Fruit fly (Drosophila melanogaster): ENCODE measurements around the gene Meics.

Meics gene

dm6 chr3L:14005627-14006287 lies 41.3 kb upstream of the Meics start:
- TF ChIP-seq rgr (GFP tag; optimal IDR thresholded peaks at IDR 0.05): no peak
- no peak for TF ChIP-seq Dfd (GFP tag; optimal IDR thresholded peaks at IDR 0.05)
- TF ChIP-seq ey (GFP tag; optimal IDR thresholded peaks at IDR 0.05): no peak
- no peak for TF ChIP-seq OdsH (GFP tag; optimal IDR thresholded peaks at IDR 0.05)
- TF ChIP-seq N (GFP tag; optimal IDR thresholded peaks at IDR 0.05): no peak
- no peak for TF ChIP-seq HLH106 (tag; optimal IDR thresholded peaks at IDR 0.05)
- TF ChIP-seq GATAd (GFP tag; optimal IDR thresholded peaks at IDR 0.05): no peak
- no peak for TF ChIP-seq Mio (GFP tag; optimal IDR thresholded peaks at IDR 0.05)
- TF ChIP-seq sv (GFP tag; optimal IDR thresholded peaks at IDR 0.05): no peak

DNA sequence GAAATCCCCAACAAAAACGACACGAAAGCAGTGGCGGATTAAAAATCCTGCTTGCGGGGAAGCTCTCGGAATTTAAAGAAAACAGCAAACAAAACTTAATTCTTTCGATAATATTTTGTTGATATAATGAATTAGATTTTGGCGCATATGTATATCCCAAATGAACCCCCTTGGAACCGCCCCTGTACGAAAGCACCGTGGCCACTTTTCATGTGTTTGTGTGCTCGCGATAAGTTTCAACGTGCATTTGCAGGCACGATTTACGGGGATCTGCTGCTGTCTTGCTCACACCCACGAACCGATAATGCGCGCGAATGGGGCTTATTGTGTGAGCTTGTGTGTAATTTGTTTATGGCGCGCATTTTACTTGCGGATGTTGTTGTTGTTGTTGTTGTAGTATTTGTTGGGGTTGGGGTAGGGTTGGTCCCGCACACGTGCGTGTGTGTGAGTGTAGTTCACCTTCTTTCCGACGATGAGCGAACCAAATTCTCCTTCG lies 40.5 kb upstream of the Meics start:
- TF ChIP-seq psq (GFP tag; optimal IDR thresholded peaks at IDR 0.05) (peak; percentile 97), OdsH (GFP tag; optimal IDR thresholded peaks at IDR 0.05) (peak; percentile 99), rgr (GFP tag; optimal IDR thresholded peaks at IDR 0.05) (peak; percentile 99), CG9705 (GFP tag; optimal IDR thresholded peaks at IDR 0.05) (peak; percentile 82), CG32264 (GFP tag; optimal IDR thresholded peaks at IDR 0.05) (peak; percentile 98), Abd-B (GFP tag; optimal IDR thresholded peaks at IDR 0.05) (no peak), Hr78 (GFP tag; optimal IDR thresholded peaks at IDR 0.05) (no peak), h (GFP tag; optimal IDR thresholded peaks at IDR 0.05) (peak; percentile 99), foxo (GFP tag; optimal IDR thresholded peaks at IDR 0.05) (peak; percentile 96 to 99), Sp1 (GFP tag; optimal IDR thresholded peaks at IDR 0.05) (peak; percentile 95), Mio (GFP tag; optimal IDR thresholded peaks at IDR 0.05) (peak; percentile 90), dmrt93B (GFP tag; optimal IDR thresholded peaks at IDR 0.05) (peak; percentile 96), jim (GFP tag; optimal IDR thresholded peaks at IDR 0.05) (peak; percentile 41), ey (GFP tag; optimal IDR thresholded peaks at IDR 0.05) (peak; percentile 99), Vsx2 (GFP tag; optimal IDR thresholded peaks at IDR 0.05; ENCODE audit: partially characterized antibody) (no peak), HLH106 (tag; optimal IDR thresholded peaks at IDR 0.05) (peak; percentile 90), woc (GFP tag; optimal IDR thresholded peaks at IDR 0.05) (peak; percentile 94), usp (GFP tag; optimal IDR thresholded peaks at IDR 0.05) (no peak), dsf (GFP tag; optimal IDR thresholded peaks at IDR 0.05; ENCODE audit: borderline replicate concordance) (peak; percentile 75), sv (GFP tag; optimal IDR thresholded peaks at IDR 0.05) (peak; percentile 95), Hr83 (GFP tag; optimal IDR thresholded peaks at IDR 0.05; ENCODE audit: poor library complexity, severe bottlenecking) (peak; percentile 89), Rel (GFP tag; optimal IDR thresholded peaks at IDR 0.05) (peak; percentile 91), Rel (tag; optimal IDR thresholded peaks at IDR 0.05) (peak; percentile 95), br (GFP tag; optimal IDR thresholded peaks at IDR 0.05) (peak; percentile 99), fru (GFP tag; optimal IDR thresholded peaks at IDR 0.05) (peak; percentile 99), CrebA (GFP tag; optimal IDR thresholded peaks at IDR 0.05; ENCODE audit: borderline replicate concordance) (no peak)

dm6 chr3L:14004041-14004407 lies 39.5 kb upstream of the Meics start:
- TF ChIP-seq Abd-B (GFP tag; optimal IDR thresholded peaks at IDR 0.05) (no peak), Myc (optimal IDR thresholded peaks at IDR 0.05) (no peak), woc (GFP tag; optimal IDR thresholded peaks at IDR 0.05) (no peak), ey (GFP tag; optimal IDR thresholded peaks at IDR 0.05) (no peak), Hr78 (GFP tag; optimal IDR thresholded peaks at IDR 0.05) (no peak), tai (GFP tag; optimal IDR thresholded peaks at IDR 0.05) (no peak), GATAd (GFP tag; optimal IDR thresholded peaks at IDR 0.05) (no peak), pan (optimal IDR thresholded peaks at IDR 0.05) (no peak), dl (GFP tag; optimal IDR thresholded peaks at IDR 0.05; ENCODE audit: insufficient read depth in 1 of 2, partially characterized antibody in 2 of 2) (no peak), dmrt93B (GFP tag; optimal IDR thresholded peaks at IDR 0.05) (peak; percentile 7), fru (GFP tag; optimal IDR thresholded peaks at IDR 0.05) (peak; percentile 21), HLH106 (tag; optimal IDR thresholded peaks at IDR 0.05) (peak; percentile 15), sv (GFP tag; optimal IDR thresholded peaks at IDR 0.05) (no peak), Rel (GFP tag; optimal IDR thresholded peaks at IDR 0.05) (no peak), Rel (tag; optimal IDR thresholded peaks at IDR 0.05) (peak; percentile 54), Dif (GFP tag; optimal IDR thresholded peaks at IDR 0.05; ENCODE audit: partially characterized antibody) (peak; percentile 59), N (GFP tag; optimal IDR thresholded peaks at IDR 0.05) (no peak), brk (GFP tag; optimal IDR thresholded peaks at IDR 0.05) (peak; percentile 7), rgr (GFP tag; optimal IDR thresholded peaks at IDR 0.05) (peak; percentile 30), OdsH (GFP tag; optimal IDR thresholded peaks at IDR 0.05) (no peak), CrebA (GFP tag; optimal IDR thresholded peaks at IDR 0.05; ENCODE audit: borderline replicate concordance) (no peak), CG9705 (GFP tag; optimal IDR thresholded peaks at IDR 0.05) (no peak), foxo (GFP tag; optimal IDR thresholded peaks at IDR 0.05) (no peak), br (GFP tag; optimal IDR thresholded peaks at IDR 0.05) (peak; percentile 5), psq (GFP tag; optimal IDR thresholded peaks at IDR 0.05) (peak; percentile 100), Vsx2 (GFP tag; optimal IDR thresholded peaks at IDR 0.05; ENCODE audit: partially characterized antibody) (no peak), Sp1 (GFP tag; optimal IDR thresholded peaks at IDR 0.05) (peak; percentile 48), Dfd (GFP tag; optimal IDR thresholded peaks at IDR 0.05) (no peak), jim (GFP tag; optimal IDR thresholded peaks at IDR 0.05) (no peak), dsf (GFP tag; optimal IDR thresholded peaks at IDR 0.05; ENCODE audit: borderline replicate concordance) (no peak), CG32264 (GFP tag; optimal IDR thresholded peaks at IDR 0.05) (no peak), Hnf4 (GFP tag; optimal IDR thresholded peaks at IDR 0.05) (no peak), usp (GFP tag; optimal IDR thresholded peaks at IDR 0.05) (no peak), h (GFP tag; optimal IDR thresholded peaks at IDR 0.05) (no peak), Hr83 (GFP tag; optimal IDR thresholded peaks at IDR 0.05; ENCODE audit: poor library complexity, severe bottlenecking) (no peak), lola (GFP tag; optimal IDR thresholded peaks at IDR 0.05) (no peak), sage (GFP tag; optimal IDR thresholded peaks at IDR 0.05) (no peak), Mio (GFP tag; optimal IDR thresholded peaks at IDR 0.05) (no peak), Jra (GFP tag; optimal IDR thresholded peaks at IDR 0.05) (no peak)
